Fruit fly (Drosophila melanogaster): ENCODE data around the gene CG7084.

DNA sequence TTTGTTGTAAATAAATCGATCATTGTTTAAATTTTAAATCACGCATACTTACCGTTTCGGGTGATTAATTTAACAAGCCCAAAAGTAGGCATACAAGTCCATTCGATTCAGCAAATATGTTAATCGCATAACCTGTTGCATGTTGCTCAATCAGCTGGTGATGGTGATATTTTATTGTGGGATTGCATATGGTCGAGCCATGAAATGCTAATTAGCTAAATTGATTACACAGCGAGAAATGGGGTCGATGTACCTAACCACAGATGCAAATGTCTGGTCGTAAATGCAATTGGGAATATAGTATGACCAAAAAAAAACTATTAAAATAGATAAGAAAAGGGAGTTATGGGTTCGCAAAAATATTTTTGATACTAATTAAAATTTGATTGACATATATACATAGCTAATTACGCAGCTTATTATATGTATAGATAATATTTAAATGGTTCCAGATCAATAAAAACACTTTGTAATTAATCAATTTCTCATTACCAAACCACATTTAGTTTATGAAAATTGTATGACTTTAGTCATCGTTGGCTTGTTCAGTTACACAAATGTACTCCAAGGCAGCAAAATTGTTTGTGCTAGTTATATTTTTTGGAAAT lies 32.0 kb downstream of the CG7084 start, which contains the start of gene CG33721:
- TF ChIP-seq CG9705 (GFP tag; optimal IDR thresholded peaks at IDR 0.05), result no peak
- TF ChIP-seq Dfd (GFP tag; optimal IDR thresholded peaks at IDR 0.05), result no peak
- TF ChIP-seq GATAd (GFP tag; optimal IDR thresholded peaks at IDR 0.05), result no peak
- TF ChIP-seq Vsx2 (GFP tag; optimal IDR thresholded peaks at IDR 0.05; ENCODE audit: partially characterized antibody), result no peak
- TF ChIP-seq Hr78 (GFP tag; optimal IDR thresholded peaks at IDR 0.05), result no peak
- no peak for TF ChIP-seq h (GFP tag; optimal IDR thresholded peaks at IDR 0.05)
- TF ChIP-seq brk (GFP tag; optimal IDR thresholded peaks at IDR 0.05), result no peak
- no peak for TF ChIP-seq CG32264 (GFP tag; optimal IDR thresholded peaks at IDR 0.05)
- TF ChIP-seq woc (GFP tag; optimal IDR thresholded peaks at IDR 0.05), result no peak
- no peak for TF ChIP-seq fru (GFP tag; optimal IDR thresholded peaks at IDR 0.05)
